Worm (Caenorhabditis elegans) whole organism, midembryonic: ENCODE data around the gene acr-20.

Experiments
- cog-1 ChIP-seq: sonication (generic microtip); optimal IDR thresholded peaks from 2 replicates; lab custom pipeline; 2016; ENCODE audit warnings: missing genetic modification characterization, missing compliant biosample characterization
- ref-1 ChIP-seq: fragments of 200-800 bp; sonication (Bioruptor generic); conservative IDR thresholded peaks from 2 replicates; pipeline ENCODE4 v1.3.6; 2022; ENCODE audit warnings: missing genetic modification reagents, missing genetic modification characterization, missing compliant biosample characterization

- no peak for TF ChIP-seq ref-1 (GFP tag; lab: Robert Waterston, UW)
- no peak for TF ChIP-seq cog-1 (tag; lab: Kevin White, UChicago)
Measured at ce11 chrII:14410768-14411167, 33.1 kb upstream of the acr-20 start, which contains the start of gene dsb-2.
